Worm (Caenorhabditis elegans) whole organism, L4/young adult: ENCODE measurements around the gene igeg-2.

Experiments
- W03F9.2 ChIP-seq: fragments of 150-350 bp; optimal IDR thresholded peaks from 2 replicates; lab custom pipeline; 2014; ENCODE audit warnings: missing biosample characterization, missing genetic modification characterization
- dao-5 ChIP-seq: sonication (generic microtip); optimal IDR thresholded peaks from 2 replicates; lab custom pipeline; 2016; ENCODE audit warnings: missing genotype, missing genetic modification characterization, moderate library complexity, missing compliant biosample characterization
- him-1 ChIP-seq: sonication (generic microtip); optimal IDR thresholded peaks from 2 replicates; lab custom pipeline; 2016; ENCODE audit warnings: missing genotype, missing genetic modification reagents, missing genetic modification characterization, missing compliant biosample characterization

DNA sequence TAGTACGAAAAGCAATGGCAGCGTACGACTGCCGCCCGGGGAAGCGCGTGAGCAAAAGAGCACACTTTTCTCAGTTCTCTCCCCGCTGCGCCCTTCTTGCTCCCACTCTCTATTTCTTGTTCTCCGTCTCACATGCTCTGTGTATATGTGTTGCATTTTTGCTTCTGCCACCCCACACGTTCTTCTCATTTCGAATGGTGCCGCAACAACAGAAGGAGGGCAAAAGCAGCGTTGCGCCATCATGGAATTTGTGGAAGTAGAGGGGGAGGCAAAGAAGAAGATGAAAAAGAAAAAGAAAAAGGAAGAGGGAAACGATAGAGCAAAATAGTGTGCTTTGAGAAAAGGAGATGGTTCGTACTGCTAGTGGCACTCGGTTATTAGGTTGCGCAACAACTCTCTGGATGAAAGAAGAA is 20.9 kb upstream of the igeg-2 start:
- TF ChIP-seq him-1 (tag; lab: Kevin White, UChicago) = peak; percentile 91
- no peak for TF ChIP-seq dao-5 (tag; lab: Kevin White, UChicago)
- TF ChIP-seq W03F9.2 (tag; lab: Kevin White, UChicago) = no peak
